Worm (Caenorhabditis elegans) whole organism, L2 larva: ENCODE measurements around the gene osm-10.

ENCODE experiments used
- R02D3.7 ChIP-seq: fragments of 150-350 bp; optimal IDR thresholded peaks from 2 replicates; lab custom pipeline; 2014; ENCODE audit warnings: missing biosample characterization, missing genetic modification characterization
- aly-2 ChIP-seq: fragments of 150-350 bp; optimal IDR thresholded peaks from 2 replicates; lab custom pipeline; 2014; ENCODE audit warnings: missing biosample characterization, missing genetic modification characterization
- egl-27 ChIP-seq: sonication (generic microtip); optimal IDR thresholded peaks from 3 replicates; lab custom pipeline; 2017; ENCODE audit warnings: missing biosample characterization, missing genetic modification reagents, missing genetic modification characterization
- nhr-237 ChIP-seq: fragments of 150-350 bp; optimal IDR thresholded peaks from 2 replicates; lab custom pipeline; 2014; ENCODE audit warnings: missing biosample characterization, missing genetic modification characterization
- nhr-25 ChIP-seq: fragments of 150-350 bp; sonication (generic microtip); optimal IDR thresholded peaks from 3 replicates; lab custom pipeline; 2014; ENCODE audit warnings: missing biosample characterization, missing genetic modification characterization
- sma-9 ChIP-seq, 2 experiments: fragments of 150-350 bp in 1 of 2; sonication (generic microtip) in 1 of 2; optimal IDR thresholded peaks; 2 replicates each; lab custom pipeline; 2014 to 2016; ENCODE audit warnings: missing genetic modification characterization in 2 of 2, mild to moderate bottlenecking in 1 of 2, missing biosample characterization in 1 of 2, missing compliant biosample characterization in 1 of 2, missing genetic modification reagents in 1 of 2, moderate library complexity in 1 of 2
- unc-39 ChIP-seq: fragments of 150-350 bp; optimal IDR thresholded peaks from 2 replicates; lab custom pipeline; 2014; ENCODE audit warnings: missing biosample characterization, missing genetic modification characterization
- unc-62 ChIP-seq: fragments of 150-350 bp; optimal IDR thresholded peaks from 2 replicates; lab custom pipeline; 2014; ENCODE audit warnings: missing biosample characterization, missing genetic modification reagents, missing genetic modification characterization

- TF ChIP-seq egl-27 (tag; lab: Kevin White, UChicago) (no peak), aly-2 (no peak), unc-62 (no peak), unc-39 (tag; lab: Kevin White, UChicago) (no peak), nhr-237 (tag; lab: Kevin White, UChicago) (no peak), nhr-25 (tag; lab: Kevin White, UChicago) (no peak), sma-9 (GFP tag; optimal IDR thresholded peaks at IDR 0.05; lab: Kevin White, UChicago) (no peak), sma-9 (tag; optimal IDR thresholded peaks at IDR 0.05; lab: Kevin White, UChicago) (no peak), R02D3.7 (tag; lab: Kevin White, UChicago) (no peak)
Measured at ce11 chrIII:7263028-7263427, 19.9 kb downstream of the osm-10 start.
